Fruit fly (Drosophila melanogaster): ENCODE results near the gene bam.

bam gene

dm6 chr3R:25215123-25215522 lies 29.8 kb downstream of the bam start, which contains the start of gene Saysd1 (continued):
- peak; percentile 12 for TF ChIP-seq nerfin-1 (tag; optimal IDR thresholded peaks at IDR 0.05)
- TF ChIP-seq CG3065 (GFP tag; optimal IDR thresholded peaks at IDR 0.05), result no peak
- no peak for TF ChIP-seq Drgx (GFP tag; IDR thresholded peaks at IDR 0.05)
- peak; percentile 13 for TF ChIP-seq CG1233 (GFP tag; optimal IDR thresholded peaks at IDR 0.05)
- TF ChIP-seq Ets97D (GFP tag; optimal IDR thresholded peaks at IDR 0.05), result peak; percentile 26
- no peak for TF ChIP-seq CG30431 (GFP tag; optimal IDR thresholded peaks at IDR 0.05)
- no peak for TF ChIP-seq CG17385 (GFP tag; optimal IDR thresholded peaks at IDR 0.05)
- no peak for TF ChIP-seq Nf-YB (GFP tag; optimal IDR thresholded peaks at IDR 0.05)
- no peak for TF ChIP-seq org-1 (GFP tag; optimal IDR thresholded peaks at IDR 0.05)
- no peak for TF ChIP-seq tup (GFP tag; optimal IDR thresholded peaks at IDR 0.05)
- TF ChIP-seq CG11723 (GFP tag; optimal IDR thresholded peaks at IDR 0.05), result no peak
- TF ChIP-seq CG9817 (tag; optimal IDR thresholded peaks at IDR 0.05), result no peak
- TF ChIP-seq CG17361 (GFP tag; IDR thresholded peaks at IDR 0.05), result 0 out of 3 replicates have a peak, but pooled peaks have one; percentile 39
- TF ChIP-seq CG12219 (GFP tag; optimal IDR thresholded peaks at IDR 0.05), result no peak
- TF ChIP-seq Eip74EF (GFP tag; optimal IDR thresholded peaks at IDR 0.05), result no peak
- TF ChIP-seq vnd (GFP tag; IDR thresholded peaks at IDR 0.05; ENCODE audit: partially characterized antibody), result peak; percentile 78
- TF ChIP-seq Dfd (GFP tag; optimal IDR thresholded peaks at IDR 0.05), result no peak
- no peak for TF ChIP-seq CG14014 (GFP tag; IDR thresholded peaks at IDR 0.05)
- peak; percentile 13 for TF ChIP-seq Six4 (GFP tag; optimal IDR thresholded peaks at IDR 0.05)
- TF ChIP-seq CG4617 (GFP tag; optimal IDR thresholded peaks at IDR 0.05; ENCODE audit: borderline replicate concordance), result no peak
- TF ChIP-seq CG31224 (GFP tag; IDR thresholded peaks at IDR 0.05), result no peak
- TF ChIP-seq ttk (GFP tag; IDR thresholded peaks at IDR 0.05), result no peak
- TF ChIP-seq CG3847 (GFP tag; IDR thresholded peaks at IDR 0.05), result no peak
- no peak for TF ChIP-seq CG10209 (GFP tag; optimal IDR thresholded peaks at IDR 0.05)
- peak in 1 of 2 experiments; percentile 13 for TF ChIP-seq dpn (GFP tag; optimal IDR thresholded peaks at IDR 0.05)
- no peak for TF ChIP-seq tio (GFP tag; optimal IDR thresholded peaks at IDR 0.05)
- TF ChIP-seq ro (GFP tag; IDR thresholded peaks at IDR 0.05), result no peak
- no peak for TF ChIP-seq CG10959 (GFP tag; IDR thresholded peaks at IDR 0.05)
- TF ChIP-seq chif (GFP tag; optimal IDR thresholded peaks at IDR 0.05), result no peak
- no peak; the same call in 1 of the 2 replicates for TF ChIP-seq Xrp1 (GFP tag; IDR thresholded peaks at IDR 0.05)
- peak; percentile 78; the same call in 2 of the 3 replicates for TF ChIP-seq mld (GFP tag; IDR thresholded peaks at IDR 0.05; ENCODE audit: partially characterized antibody)
- no peak for TF ChIP-seq crp (GFP tag; optimal IDR thresholded peaks at IDR 0.05)
- TF ChIP-seq Med (GFP tag), result peak; percentile 84
- TF ChIP-seq crc (GFP tag; optimal IDR thresholded peaks at IDR 0.05), result no peak
- TF ChIP-seq CG34376 (GFP tag; optimal IDR thresholded peaks at IDR 0.05), result no peak
- peak; percentile 5 for TF ChIP-seq Nf-YC (tag; optimal IDR thresholded peaks at IDR 0.05)
- no peak for TF ChIP-seq CG15601 (tag; optimal IDR thresholded peaks at IDR 0.05)
- TF ChIP-seq CG9876 (GFP tag; optimal IDR thresholded peaks at IDR 0.05), result no peak
- peak; percentile 62 for TF ChIP-seq sob (GFP tag; IDR thresholded peaks at IDR 0.05)
- no peak for TF ChIP-seq Jarid2 (GFP tag; optimal IDR thresholded peaks at IDR 0.05)
- TF ChIP-seq odd (GFP tag; optimal IDR thresholded peaks at IDR 0.05), result no peak
- TF ChIP-seq ara (GFP tag; IDR thresholded peaks at IDR 0.05), result 0 out of 2 replicates have a peak, but pooled peaks have one; percentile 29
- TF ChIP-seq CG6854 (GFP tag; optimal IDR thresholded peaks at IDR 0.05), result no peak
- peak; percentile 30 for TF ChIP-seq Vsx1 (GFP tag; optimal IDR thresholded peaks at IDR 0.05)
- no peak for TF ChIP-seq jing (GFP tag; optimal IDR thresholded peaks at IDR 0.05)
- TF ChIP-seq Xbp1 (GFP tag; optimal IDR thresholded peaks at IDR 0.05), result no peak
- no peak for TF ChIP-seq CG4282 (GFP tag; optimal IDR thresholded peaks at IDR 0.05)
- TF ChIP-seq h (optimal IDR thresholded peaks at IDR 0.05), result no peak
- TF ChIP-seq CG12104 (GFP tag; optimal IDR thresholded peaks at IDR 0.05), result no peak
- TF ChIP-seq CG5953 (GFP tag; IDR thresholded peaks at IDR 0.05), result no peak
- TF ChIP-seq klu (GFP tag; IDR thresholded peaks at IDR 0.05), result no peak
- TF ChIP-seq CG3726 (GFP tag; IDR thresholded peaks at IDR 0.05), result no peak
